Worm (Caenorhabditis elegans) whole organism, early embryonic: ENCODE data around the gene Y102A11A.9.

ENCODE experiments used
- B0310.2 ChIP-seq: sonication (generic microtip); optimal IDR thresholded peaks from 2 replicates; lab custom pipeline; 2016; ENCODE audit warnings: mild to moderate bottlenecking, missing genetic modification characterization, missing compliant biosample characterization
- F13C5.2 ChIP-seq: sonication (generic microtip); optimal IDR thresholded peaks from 2 replicates; lab custom pipeline; 2017; ENCODE audit warnings: mild to moderate bottlenecking, missing genetic modification characterization, inconsistent platforms, missing compliant biosample characterization
- aly-1 ChIP-seq: sonication (generic microtip); optimal IDR thresholded peaks from 2 replicates; lab custom pipeline; 2016; ENCODE audit warnings: missing genetic modification characterization, missing compliant biosample characterization
- ama-1 ChIP-seq: fragments of 150-350 bp; optimal IDR thresholded peaks from 2 replicates; lab custom pipeline; 2014
- ceh-13 ChIP-seq: fragments of 200-800 bp; sonication (Bioruptor generic); optimal IDR thresholded peaks from 2 replicates; lab custom pipeline; 2018; ENCODE audit warnings: mild to moderate bottlenecking, missing genetic modification characterization, missing compliant biosample characterization
- ceh-36 ChIP-seq: sonication (generic microtip); optimal IDR thresholded peaks from 2 replicates; lab custom pipeline; 2016; ENCODE audit warnings: missing genetic modification characterization, inconsistent platforms, missing compliant biosample characterization
- ets-7 ChIP-seq: sonication (generic microtip); optimal IDR thresholded peaks from 2 replicates; lab custom pipeline; 2016; ENCODE audit warnings: missing genotype, missing genetic modification characterization, missing compliant biosample characterization
- flt-1 ChIP-seq: fragments of 200-800 bp; sonication (Bioruptor generic); IDR thresholded peaks from 2 replicates; pipeline ENCODE4 v1.3.6; 2022; ENCODE audit warnings: missing genetic modification characterization, missing compliant biosample characterization
- hmbx-1 ChIP-seq: sonication (generic microtip); optimal IDR thresholded peaks from 2 replicates; lab custom pipeline; 2016; ENCODE audit warnings: mild to moderate bottlenecking, missing genetic modification characterization, missing compliant biosample characterization
- hmg-4 ChIP-seq: fragments of 200-800 bp; sonication (Bioruptor generic); optimal IDR thresholded peaks from 2 replicates; lab custom pipeline; 2018; ENCODE audit warnings: mild to moderate bottlenecking, missing genetic modification characterization, missing compliant biosample characterization
- hnd-1 ChIP-seq: sonication (generic microtip); optimal IDR thresholded peaks from 2 replicates; lab custom pipeline; 2016; ENCODE audit warnings: missing genetic modification characterization, missing compliant biosample characterization
- pes-1 ChIP-seq: fragments of 200-800 bp; sonication (Bioruptor generic); IDR thresholded peaks from 2 replicates; pipeline ENCODE4 v1.3.6; 2022; ENCODE audit warnings: missing genetic modification reagents, missing genetic modification characterization, missing compliant biosample characterization
- scrt-1 ChIP-seq: fragments of 200-800 bp; sonication (Bioruptor generic); IDR thresholded peaks from 2 replicates; pipeline ENCODE4 v1.3.6; 2022; ENCODE audit warnings: missing genetic modification characterization, missing compliant biosample characterization
- sea-1 ChIP-seq: fragments of 200-800 bp; sonication (Bioruptor generic); conservative IDR thresholded peaks from 2 replicates; pipeline ENCODE4 v1.3.6; 2022; ENCODE audit warnings: missing genetic modification characterization, missing compliant biosample characterization
- tbx-11 ChIP-seq: fragments of 200-800 bp; sonication (Bioruptor generic); IDR thresholded peaks from 2 replicates; pipeline ENCODE4 v1.3.6; 2022; ENCODE audit warnings: missing genetic modification characterization, missing compliant biosample characterization
- tbx-37 ChIP-seq: fragments of 200-800 bp; sonication (Bioruptor generic); conservative IDR thresholded peaks from 2 replicates; pipeline ENCODE4 v1.3.6; 2022; ENCODE audit warnings: missing genetic modification reagents, missing genetic modification characterization, missing compliant biosample characterization
- tra-4 ChIP-seq: sonication (generic microtip); optimal IDR thresholded peaks from 2 replicates; lab custom pipeline; 2017; ENCODE audit warnings: missing genetic modification characterization, missing compliant biosample characterization

Y102A11A.9 gene

ce11 chrX:1998825-1999224, 14.1 kb upstream of the Y102A11A.9 start:
- TF ChIP-seq scrt-1 (GFP tag; lab: Robert Waterston, UW) = peak; percentile 67; the same call in 1 of the 2 replicates
- no peak for TF ChIP-seq B0310.2 (tag; lab: Kevin White, UChicago)
- TF ChIP-seq tbx-37 (GFP tag; lab: Robert Waterston, UW) = no peak
- no peak for TF ChIP-seq ceh-13 (GFP tag; lab: Kevin White, UChicago)
- no peak for TF ChIP-seq hnd-1 (tag; lab: Kevin White, UChicago)
- no peak for TF ChIP-seq flt-1
- TF ChIP-seq F13C5.2 (tag; lab: Kevin White, UChicago) = no peak
- no peak for TF ChIP-seq aly-1 (tag; lab: Kevin White, UChicago)
- TF ChIP-seq ceh-36 = no peak
- TF ChIP-seq ama-1 (lab: Kevin White, UChicago) = no peak
- no peak for TF ChIP-seq hmg-4
- no peak for TF ChIP-seq tra-4 (tag; lab: Kevin White, UChicago)
- 0 out of 2 replicates have a peak, but pooled peaks have one; percentile 8 for TF ChIP-seq sea-1 (GFP tag; lab: Robert Waterston, UW)
- 0 out of 2 replicates have a peak, but pooled peaks have one; percentile 20 for TF ChIP-seq tbx-11 (GFP tag; lab: Robert Waterston, UW)
- TF ChIP-seq hmbx-1 (tag; lab: Kevin White, UChicago) = no peak
- no peak for TF ChIP-seq ets-7 (tag; lab: Kevin White, UChicago)
- TF ChIP-seq pes-1 (GFP tag; lab: Robert Waterston, UW) = peak; percentile 65

ce11 chrX:2000517-2000916, 12.4 kb upstream of the Y102A11A.9 start:
- no peak for TF ChIP-seq tra-4 (tag; lab: Kevin White, UChicago)
- TF ChIP-seq scrt-1 (GFP tag; lab: Robert Waterston, UW) = no peak
- TF ChIP-seq B0310.2 (tag; lab: Kevin White, UChicago) = no peak
- no peak for TF ChIP-seq hmbx-1 (tag; lab: Kevin White, UChicago)
- no peak for TF ChIP-seq tbx-37 (GFP tag; lab: Robert Waterston, UW)
- TF ChIP-seq hmg-4 = no peak
- no peak for TF ChIP-seq sea-1 (GFP tag; lab: Robert Waterston, UW)
- TF ChIP-seq ceh-13 (GFP tag; lab: Kevin White, UChicago) = no peak
- no peak for TF ChIP-seq ceh-36
- no peak for TF ChIP-seq hnd-1 (tag; lab: Kevin White, UChicago)
- TF ChIP-seq tbx-11 (GFP tag; lab: Robert Waterston, UW) = no peak
- TF ChIP-seq pes-1 (GFP tag; lab: Robert Waterston, UW) = no peak
- TF ChIP-seq aly-1 (tag; lab: Kevin White, UChicago) = no peak
- no peak for TF ChIP-seq flt-1

- TF ChIP-seq sea-1 (GFP tag; lab: Robert Waterston, UW) (no peak), ceh-13 (GFP tag; lab: Kevin White, UChicago) (no peak), flt-1 (no peak), hmbx-1 (tag; lab: Kevin White, UChicago) (no peak), aly-1 (tag; lab: Kevin White, UChicago) (no peak), ama-1 (lab: Kevin White, UChicago) (no peak)
Observed at ce11 chrX:2013912-2014311, 961 bp downstream of the Y102A11A.9 start.

ce11 chrX:2014521-2014920, 1.6 kb downstream of the Y102A11A.9 start:
- TF ChIP-seq aly-1 (tag; lab: Kevin White, UChicago) = no peak
- no peak for TF ChIP-seq B0310.2 (tag; lab: Kevin White, UChicago)
- no peak for TF ChIP-seq pes-1 (GFP tag; lab: Robert Waterston, UW)
- TF ChIP-seq ama-1 (lab: Kevin White, UChicago) = no peak
- no peak for TF ChIP-seq tbx-11 (GFP tag; lab: Robert Waterston, UW)
- no peak for TF ChIP-seq tra-4 (tag; lab: Kevin White, UChicago)
- no peak for TF ChIP-seq ceh-36
- no peak for TF ChIP-seq ceh-13 (GFP tag; lab: Kevin White, UChicago)
- TF ChIP-seq scrt-1 (GFP tag; lab: Robert Waterston, UW) = no peak

ce11 chrX:2018211-2018610, 5.3 kb downstream of the Y102A11A.9 start:
- TF ChIP-seq scrt-1 (GFP tag; lab: Robert Waterston, UW) (no peak), ceh-36 (no peak), ama-1 (lab: Kevin White, UChicago) (no peak), tbx-11 (GFP tag; lab: Robert Waterston, UW) (no peak), hmbx-1 (tag; lab: Kevin White, UChicago) (no peak), flt-1 (no peak), F13C5.2 (tag; lab: Kevin White, UChicago) (no peak), aly-1 (tag; lab: Kevin White, UChicago) (no peak), ets-7 (tag; lab: Kevin White, UChicago) (no peak), tbx-37 (GFP tag; lab: Robert Waterston, UW) (no peak), sea-1 (GFP tag; lab: Robert Waterston, UW) (no peak), hnd-1 (tag; lab: Kevin White, UChicago) (no peak), hmg-4 (no peak), tra-4 (tag; lab: Kevin White, UChicago) (no peak), ceh-13 (GFP tag; lab: Kevin White, UChicago) (no peak), B0310.2 (tag; lab: Kevin White, UChicago) (no peak), pes-1 (GFP tag; lab: Robert Waterston, UW) (no peak)

ce11 chrX:2018848-2019247, 5.9 kb downstream of the Y102A11A.9 start, which contains the start of gene Y102A11A.3:
Gene Y102A11A.3 (plus strand): TSS chrX:2019148.
- TF ChIP-seq ets-7 (tag; lab: Kevin White, UChicago) (no peak), F13C5.2 (tag; lab: Kevin White, UChicago) (no peak), tbx-11 (GFP tag; lab: Robert Waterston, UW) (no peak), sea-1 (GFP tag; lab: Robert Waterston, UW) (no peak), tbx-37 (GFP tag; lab: Robert Waterston, UW) (no peak), hmbx-1 (tag; lab: Kevin White, UChicago) (no peak), pes-1 (GFP tag; lab: Robert Waterston, UW) (no peak), B0310.2 (tag; lab: Kevin White, UChicago) (no peak), scrt-1 (GFP tag; lab: Robert Waterston, UW) (no peak), ama-1 (lab: Kevin White, UChicago) (no peak), hnd-1 (tag; lab: Kevin White, UChicago) (no peak), ceh-36 (no peak), ceh-13 (GFP tag; lab: Kevin White, UChicago) (no peak), aly-1 (tag; lab: Kevin White, UChicago) (no peak), flt-1 (no peak), tra-4 (tag; lab: Kevin White, UChicago) (no peak), hmg-4 (no peak)
